Fruit fly (Drosophila melanogaster) whole organism, embryonic: Measurements from ENCODE around the gene Tomosyn.
A peak's percentile ranks its signal among the peaks of the same experiment; 100 is the strongest.

ENCODE experiments used
- Antp ChIP-seq: fragments of 200-800 bp; sonication (Bioruptor generic); optimal IDR thresholded peaks from 3 replicates; lab custom pipeline; 2016; ENCODE audit warnings: missing biosample characterization, missing genetic modification characterization
- Asciz ChIP-seq: fragments of 200-800 bp; sonication (Bioruptor generic); optimal IDR thresholded peaks from 2 replicates; lab custom pipeline; 2017; ENCODE audit warnings: missing biosample characterization, mild to moderate bottlenecking, missing genetic modification characterization, missing genetic modification reagents
- CG10565 ChIP-seq: fragments of 200-800 bp; sonication (Bioruptor generic); optimal IDR thresholded peaks from 3 replicates; lab custom pipeline; 2016; ENCODE audit warnings: missing biosample characterization, mild to moderate bottlenecking, missing genetic modification characterization
- CG10979 ChIP-seq: fragments of 200-800 bp; sonication (Bioruptor generic); optimal IDR thresholded peaks from 2 replicates; lab custom pipeline; 2018; ENCODE audit warnings: missing biosample characterization, mild to moderate bottlenecking, missing genetic modification characterization, moderate library complexity
- CG11504 ChIP-seq: fragments of 200-800 bp; sonication (Bioruptor generic); optimal IDR thresholded peaks from 3 replicates; lab custom pipeline; 2019; ENCODE audit warnings: missing biosample characterization, mild to moderate bottlenecking, missing genetic modification characterization, moderate library complexity
- CG11560 ChIP-seq: fragments of 200-800 bp; sonication (Bioruptor generic); IDR thresholded peaks from 3 replicates; pipeline ENCODE4 v1.3.6; 2022; ENCODE audit warnings: missing biosample characterization, missing genetic modification characterization
- CG13296 ChIP-seq: fragments of 200-800 bp; sonication (Bioruptor generic); optimal IDR thresholded peaks from 3 replicates; lab custom pipeline; 2018; ENCODE audit warnings: missing biosample characterization, mild to moderate bottlenecking, missing genetic modification characterization
- CG13894 ChIP-seq: fragments of 200-800 bp; sonication (Bioruptor generic); optimal IDR thresholded peaks from 3 replicates; lab custom pipeline; 2018; ENCODE audit warnings: missing biosample characterization, mild to moderate bottlenecking, missing genetic modification characterization, moderate library complexity
- CG15514 ChIP-seq: fragments of 200-800 bp; sonication (Bioruptor generic); optimal IDR thresholded peaks from 3 replicates; lab custom pipeline; 2017; ENCODE audit warnings: missing biosample characterization, missing genetic modification characterization, mild to moderate bottlenecking, moderate library complexity, missing genetic modification reagents
- CG1792 ChIP-seq: fragments of 200-800 bp; sonication (Bioruptor generic); optimal IDR thresholded peaks from 2 replicates; lab custom pipeline; 2016; ENCODE audit warnings: missing biosample characterization, missing genetic modification characterization
- CG18262 ChIP-seq: fragments of 200-800 bp; optimal IDR thresholded peaks from 3 replicates; lab custom pipeline; 2019; ENCODE audit warnings: missing biosample characterization, mild to moderate bottlenecking, missing genetic modification characterization, moderate library complexity
- CG2120 ChIP-seq: fragments of 200-800 bp; sonication (Bioruptor generic); optimal IDR thresholded peaks from 3 replicates; lab custom pipeline; 2016; ENCODE audit warnings: missing biosample characterization, missing genetic modification characterization
- CG2202 ChIP-seq: fragments of 200-800 bp; sonication (Bioruptor generic); optimal IDR thresholded peaks from 2 replicates; lab custom pipeline; 2018; ENCODE audit warnings: missing biosample characterization, mild to moderate bottlenecking, missing genetic modification characterization
- CG2678 ChIP-seq: fragments of 200-800 bp; sonication (Bioruptor generic); optimal IDR thresholded peaks from 3 replicates; lab custom pipeline; 2019; ENCODE audit warnings: missing biosample characterization, mild to moderate bottlenecking, missing genetic modification characterization, moderate library complexity
- CG6765 ChIP-seq: fragments of 200-800 bp; sonication (Bioruptor generic); optimal IDR thresholded peaks from 3 replicates; lab custom pipeline; 2017; ENCODE audit warnings: missing biosample characterization, mild to moderate bottlenecking, missing genetic modification characterization
- CG6854 ChIP-seq: fragments of 200-800 bp; sonication (Bioruptor generic); optimal IDR thresholded peaks from 3 replicates; lab custom pipeline; 2017; ENCODE audit warnings: missing biosample characterization, mild to moderate bottlenecking, missing genetic modification characterization
- CG8388 ChIP-seq: fragments of 200-800 bp; sonication (Bioruptor generic); optimal IDR thresholded peaks from 2 replicates; lab custom pipeline; 2019; ENCODE audit warnings: missing biosample characterization, mild to moderate bottlenecking, missing genetic modification characterization, moderate library complexity
- CTCF ChIP-seq: fragments of 200-800 bp; sonication (Bioruptor generic); optimal IDR thresholded peaks from 2 replicates; lab custom pipeline; 2017; ENCODE audit warnings: missing biosample characterization, mild to moderate bottlenecking, missing genetic modification characterization, moderate library complexity
- Dip3 ChIP-seq: fragments of 200-800 bp; sonication (Bioruptor generic); optimal IDR thresholded peaks from 3 replicates; lab custom pipeline; 2016; ENCODE audit warnings: missing biosample characterization, missing genetic modification characterization
- GATAe ChIP-seq: fragments of 200-800 bp; sonication (Bioruptor generic); conservative IDR thresholded peaks from 2 replicates; pipeline ENCODE4 v1.3.6; 2022; ENCODE audit warnings: missing biosample characterization, missing genetic modification characterization
- HmgZ ChIP-seq: fragments of 200-800 bp; sonication (Bioruptor generic); optimal IDR thresholded peaks from 2 replicates; lab custom pipeline; 2018; ENCODE audit warnings: missing biosample characterization, mild to moderate bottlenecking, missing genetic modification characterization
- Lim3 ChIP-seq: fragments of 200-800 bp; sonication (Bioruptor generic); IDR thresholded peaks from 2 replicates; pipeline ENCODE4 v1.3.6; 2022; ENCODE audit warnings: missing biosample characterization, missing genetic modification characterization
- Med ChIP-seq: fragments of 200-800 bp; sonication (Bioruptor generic); peaks from one replicate; lab custom pipeline; 2016; ENCODE audit warnings: missing biosample characterization, missing genetic modification characterization, mild to moderate bottlenecking, inconsistent platforms, moderate library complexity
- Myb ChIP-seq: fragments of 200-800 bp; sonication (Bioruptor generic); optimal IDR thresholded peaks from 2 replicates; lab custom pipeline; 2016; ENCODE audit warnings: missing biosample characterization, missing genetic modification characterization
- NK7.1 ChIP-seq: fragments of 200-800 bp; sonication (Bioruptor generic); optimal IDR thresholded peaks from 3 replicates; lab custom pipeline; 2016; ENCODE audit warnings: missing biosample characterization, missing genetic modification characterization
- Pdp1 ChIP-seq, 2 experiments: fragments of 200-800 bp; sonication (Bioruptor generic); optimal IDR thresholded peaks; 3 replicates each; lab custom pipeline; 2016; ENCODE audit warnings: missing biosample characterization in 2 of 2, missing genetic modification characterization in 2 of 2, mild to moderate bottlenecking in 1 of 2, moderate library complexity in 1 of 2
- Sox100B ChIP-seq: fragments of 200-800 bp; sonication (Bioruptor generic); optimal IDR thresholded peaks from 3 replicates; lab custom pipeline; 2018; ENCODE audit warnings: missing biosample characterization, mild to moderate bottlenecking, missing genetic modification characterization
- Sox102F ChIP-seq: fragments of 200-800 bp; sonication (Bioruptor generic); optimal IDR thresholded peaks from 2 replicates; lab custom pipeline; 2018; ENCODE audit warnings: missing biosample characterization, mild to moderate bottlenecking, missing genetic modification characterization, moderate library complexity
- Xrp1 ChIP-seq: fragments of 200-800 bp; sonication (Bioruptor generic); IDR thresholded peaks from 2 replicates; pipeline ENCODE4 v1.3.6; 2022; ENCODE audit warnings: missing biosample characterization, missing genetic modification characterization
- aop ChIP-seq: fragments of 200-800 bp; sonication (Bioruptor generic); IDR thresholded peaks from 2 replicates; pipeline ENCODE4 v1.3.6; 2022; ENCODE audit warnings: missing biosample characterization, missing genetic modification characterization
- bsh ChIP-seq, 2 experiments: fragments of 200-800 bp; sonication (Bioruptor generic); optimal IDR thresholded peaks; 2 replicates each; lab custom pipeline; 2017 to 2018; ENCODE audit warnings: mild to moderate bottlenecking in 2 of 2, missing biosample characterization in 2 of 2, missing genetic modification characterization in 2 of 2, moderate library complexity in 1 of 2
- eve ChIP-seq, 2 experiments: fragments of >200 bp; optimal IDR thresholded peaks; 2 replicates each; lab custom pipeline; 2017; ENCODE audit warnings: missing biosample characterization in 2 of 2, missing genetic modification characterization in 2 of 2
- fru ChIP-seq: fragments of >200 bp; optimal IDR thresholded peaks from 2 replicates; lab custom pipeline; 2017
- gcm ChIP-seq: fragments of 200-800 bp; sonication (Bioruptor generic); optimal IDR thresholded peaks from 2 replicates; lab custom pipeline; 2019; ENCODE audit warnings: missing biosample characterization, mild to moderate bottlenecking, missing genetic modification characterization, moderate library complexity
- grn ChIP-seq: fragments of 200-800 bp; sonication (Bioruptor generic); optimal IDR thresholded peaks from 3 replicates; lab custom pipeline; 2017; ENCODE audit warnings: missing biosample characterization, missing genetic modification characterization
- mld ChIP-seq: fragments of 200-800 bp; sonication (Bioruptor generic); IDR thresholded peaks from 3 replicates; pipeline ENCODE4 v1.3.6; 2022; ENCODE audit warnings: missing biosample characterization, missing genetic modification characterization; ENCODE audit not compliant: partially characterized antibody
- nau ChIP-seq: fragments of 200-800 bp; sonication (Bioruptor generic); optimal IDR thresholded peaks from 3 replicates; lab custom pipeline; 2017; ENCODE audit warnings: missing biosample characterization, mild to moderate bottlenecking, missing genetic modification characterization, missing genetic modification reagents
- org-1 ChIP-seq: fragments of 200-800 bp; sonication (Bioruptor generic); optimal IDR thresholded peaks from 2 replicates; lab custom pipeline; 2017; ENCODE audit warnings: missing biosample characterization, missing genetic modification characterization
- pan ChIP-seq, 4 experiments: fragments of >200 bp in 3 of 4; fragments of 200-800 bp in 1 of 4; sonication (Bioruptor generic) in 1 of 4; optimal IDR thresholded peaks in 3 of 4; IDR thresholded peaks in 1 of 4; 2 replicates each; pipeline versions ENCODE4 v1.3.6 to Lab custom; 2017 to 2022; ENCODE audit warnings: missing biosample characterization in 2 of 4, missing genetic modification characterization in 2 of 4, mixed read lengths in 1 of 4
- pb ChIP-seq: fragments of 200-800 bp; sonication (Bioruptor generic); optimal IDR thresholded peaks from 3 replicates; lab custom pipeline; 2016; ENCODE audit warnings: missing biosample characterization, missing genetic modification characterization
- ro ChIP-seq: fragments of 200-800 bp; sonication (Bioruptor generic); IDR thresholded peaks from 2 replicates; pipeline ENCODE4 v1.3.6; 2022; ENCODE audit warnings: missing biosample characterization, missing genetic modification characterization
- sd ChIP-seq: fragments of 200-800 bp; sonication (Bioruptor generic); optimal IDR thresholded peaks from 3 replicates; lab custom pipeline; 2018; ENCODE audit warnings: missing biosample characterization, mild to moderate bottlenecking, missing genetic modification characterization, moderate library complexity
- sim ChIP-seq: fragments of 200-800 bp; sonication (Bioruptor generic); IDR thresholded peaks from 2 replicates; pipeline ENCODE4 v1.3.6; 2022; ENCODE audit warnings: missing biosample characterization, missing genetic modification characterization
- slp2 ChIP-seq: fragments of 200-800 bp; sonication (Bioruptor generic); optimal IDR thresholded peaks from 2 replicates; lab custom pipeline; 2016; ENCODE audit warnings: missing biosample characterization, missing genetic modification characterization
- sob ChIP-seq: fragments of 200-800 bp; sonication (Bioruptor generic); IDR thresholded peaks from 2 replicates; pipeline ENCODE4 v1.3.6; 2022; ENCODE audit warnings: missing biosample characterization, missing genetic modification characterization
- sqz ChIP-seq: fragments of 200-800 bp; sonication (Bioruptor generic); optimal IDR thresholded peaks from 3 replicates; lab custom pipeline; 2018; ENCODE audit warnings: missing biosample characterization, mild to moderate bottlenecking, missing genetic modification characterization
- sug ChIP-seq: fragments of 200-800 bp; optimal IDR thresholded peaks from 2 replicates; lab custom pipeline; 2019; ENCODE audit warnings: missing biosample characterization, mild to moderate bottlenecking, missing genetic modification characterization, moderate library complexity
- tgo ChIP-seq: fragments of 200-800 bp; sonication (Bioruptor generic); IDR thresholded peaks from 3 replicates; pipeline ENCODE4 v1.3.6; 2022; ENCODE audit warnings: missing biosample characterization, missing genetic modification characterization
- zen2 ChIP-seq: fragments of 200-800 bp; sonication (Bioruptor generic); IDR thresholded peaks from 3 replicates; pipeline ENCODE4 v1.3.6; 2022; ENCODE audit warnings: missing biosample characterization, missing genetic modification characterization; ENCODE audit not compliant: partially characterized antibody

Gene Tomosyn

dm6 chrX:12675284-12675683 is 43.9 kb downstream of the Tomosyn start (continued):
- TF ChIP-seq mld (GFP tag; lab: Robert Waterston, UW) (no peak), CG11504 (tag; lab: Kevin White, UChicago) (no peak), Pdp1 (GFP tag; optimal IDR thresholded peaks at IDR 0.05; lab: Kevin White, UChicago) (no peak), CG10565 (GFP tag; lab: Kevin White, UChicago) (no peak), org-1 (GFP tag; lab: Kevin White, UChicago) (no peak), bsh (GFP tag; optimal IDR thresholded peaks at IDR 0.05; lab: Kevin White, UChicago) (peak in 1 of 2 experiments; percentile 31), CG11560 (tag; lab: Robert Waterston, UW) (no peak), pan (optimal IDR thresholded peaks at IDR 0.05; lab: Kevin White, UChicago) (no peak), pan (GFP tag; optimal IDR thresholded peaks at IDR 0.05 in 1 of 2, IDR thresholded peaks at IDR 0.05 in 1 of 2) (no peak), sqz (GFP tag; lab: Kevin White, UChicago) (peak; percentile 38), Asciz (GFP tag; lab: Kevin White, UChicago) (no peak), CG6854 (no peak), Myb (GFP tag; lab: Kevin White, UChicago) (no peak), Dip3 (GFP tag; lab: Kevin White, UChicago) (no peak), CTCF (GFP tag; lab: Kevin White, UChicago) (no peak), Med (peak; percentile 39), pb (GFP tag; lab: Kevin White, UChicago) (no peak), NK7.1 (GFP tag; lab: Kevin White, UChicago) (no peak)

DNA sequence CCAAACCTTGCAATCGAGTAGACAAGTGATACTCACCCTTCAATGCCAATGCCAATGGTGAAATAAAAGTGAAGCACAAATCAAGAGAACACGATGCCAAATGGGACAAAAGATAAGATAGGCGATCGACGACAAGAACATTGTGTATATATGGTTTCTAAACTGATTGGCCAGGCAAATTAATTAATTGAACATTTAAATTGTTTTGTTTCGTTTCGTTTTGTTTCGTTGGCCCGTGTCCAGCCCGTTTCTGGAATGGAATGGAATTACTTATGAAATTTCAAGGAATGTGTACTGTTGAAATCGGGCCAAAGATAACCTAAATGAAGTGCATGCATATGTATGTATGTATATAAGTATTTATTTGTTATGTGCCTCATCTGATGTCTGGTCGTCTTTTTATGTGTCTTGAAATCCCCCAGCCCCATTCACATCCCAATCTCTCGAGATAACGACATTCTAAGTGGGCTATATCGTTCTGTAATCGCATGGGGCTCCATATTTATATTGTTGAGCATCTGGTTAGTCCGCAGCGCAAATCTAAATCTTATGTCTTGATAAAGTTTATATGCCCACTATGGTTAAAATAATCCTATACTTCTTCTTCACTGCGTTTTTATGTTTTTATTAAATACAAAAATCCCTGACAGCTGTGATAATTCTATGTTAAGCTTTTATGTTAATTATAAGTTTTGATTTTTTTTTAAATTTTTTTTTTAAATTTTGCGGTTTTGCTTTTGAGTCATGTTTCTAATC is 44.6 kb downstream of the Tomosyn start:
- TF ChIP-seq gcm (GFP tag; lab: Kevin White, UChicago) (no peak), CG15514 (GFP tag; lab: Kevin White, UChicago) (no peak), Sox100B (GFP tag; lab: Kevin White, UChicago) (peak; percentile 24), CG8388 (GFP tag; lab: Kevin White, UChicago) (peak; percentile 3), CG2678 (tag; lab: Kevin White, UChicago) (peak; percentile 26), aop (GFP tag; lab: Robert Waterston, UW) (no peak), CG13296 (GFP tag; lab: Kevin White, UChicago) (peak; percentile 35), sd (tag; lab: Kevin White, UChicago) (peak; percentile 46), CG6765 (GFP tag; lab: Kevin White, UChicago) (no peak), Antp (GFP tag; lab: Kevin White, UChicago) (no peak), CG13894 (peak; percentile 69), eve (GFP tag; optimal IDR thresholded peaks at IDR 0.05; lab: Kevin White, UChicago) (peak in 1 of 2 experiments; percentile 21), zen2 (GFP tag; lab: Robert Waterston, UW) (no peak), CG18262 (tag; lab: Kevin White, UChicago) (peak; percentile 9), Xrp1 (GFP tag; lab: Robert Waterston, UW) (no peak; the same call in 1 of the 2 replicates), ro (no peak), sug (no peak), CG2202 (tag; lab: Kevin White, UChicago) (no peak), CG2120 (GFP tag; lab: Kevin White, UChicago) (no peak), sim (no peak), nau (GFP tag; lab: Kevin White, UChicago) (no peak), fru (lab: Kevin White, UChicago) (no peak), CG10979 (tag; lab: Kevin White, UChicago) (peak; percentile 10), tgo (GFP tag; lab: Robert Waterston, UW) (no peak), CG1792 (no peak), grn (GFP tag; lab: Kevin White, UChicago) (peak; percentile 53), sob (GFP tag; lab: Robert Waterston, UW) (no peak), GATAe (no peak), Lim3 (GFP tag; lab: Robert Waterston, UW) (no peak), Sox102F (peak; percentile 0), HmgZ (tag; lab: Kevin White, UChicago) (no peak), slp2 (GFP tag; lab: Kevin White, UChicago) (no peak)
